Worm (Caenorhabditis elegans) whole organism, mixed stage, embryonic: ENCODE measurements around the gene copb-1.

Experiments
- ceh-43 ChIP-seq: fragments of 200-800 bp; sonication (Bioruptor generic); optimal IDR thresholded peaks from 2 replicates; lab custom pipeline; 2018; ENCODE audit warnings: mild to moderate bottlenecking, missing genetic modification characterization, moderate library complexity, missing compliant biosample characterization
- ces-1 ChIP-seq: fragments of 150-350 bp; optimal IDR thresholded peaks from 2 replicates; lab custom pipeline; 2014; ENCODE audit warnings: missing biosample characterization, missing genetic modification reagents, missing genetic modification characterization
- cnd-1 ChIP-seq: fragments of 200-800 bp; sonication (Bioruptor generic); optimal IDR thresholded peaks from 2 replicates; lab custom pipeline; 2018; ENCODE audit warnings: mild to moderate bottlenecking, missing genetic modification characterization, missing compliant biosample characterization
- elt-1 ChIP-seq: sonication (generic microtip); optimal IDR thresholded peaks from 2 replicates; lab custom pipeline; 2017; ENCODE audit warnings: missing genetic modification characterization, mild to moderate bottlenecking, missing compliant biosample characterization, antibody characterized with exemption, moderate library complexity, borderline replicate concordance; ENCODE audit not compliant: insufficient read depth
- lin-13 ChIP-seq: fragments of 150-350 bp; optimal IDR thresholded peaks from 2 replicates; lab custom pipeline; 2014; ENCODE audit warnings: missing biosample characterization, missing genetic modification characterization
- lsy-2 ChIP-seq: fragments of 150-350 bp; optimal IDR thresholded peaks from 2 replicates; lab custom pipeline; 2014; ENCODE audit warnings: missing biosample characterization, missing genetic modification characterization
- mab-5 ChIP-seq: fragments of 150-350 bp; optimal IDR thresholded peaks from 2 replicates; lab custom pipeline; 2014; ENCODE audit warnings: missing biosample characterization, missing genetic modification characterization
- mep-1 ChIP-seq: fragments of 150-350 bp; optimal IDR thresholded peaks from 2 replicates; lab custom pipeline; 2017; ENCODE audit warnings: missing biosample characterization, missing genetic modification reagents, missing genetic modification characterization, inconsistent platforms
- nhr-12 ChIP-seq: fragments of 150-350 bp; optimal IDR thresholded peaks from 2 replicates; lab custom pipeline; 2014; ENCODE audit warnings: missing biosample characterization, missing genetic modification characterization
- pha-4 ChIP-seq: fragments of 150-350 bp; optimal IDR thresholded peaks from 2 replicates; lab custom pipeline; 2018; ENCODE audit warnings: missing biosample characterization, missing genetic modification reagents, missing genetic modification characterization
- snpc-4 ChIP-seq: fragments of 150-350 bp; optimal IDR thresholded peaks from 2 replicates; lab custom pipeline; 2014; ENCODE audit warnings: missing biosample characterization, missing genetic modification characterization
- unc-120 ChIP-seq: sonication (generic microtip); optimal IDR thresholded peaks from 2 replicates; lab custom pipeline; 2017; ENCODE audit warnings: missing genetic modification characterization, missing compliant biosample characterization; ENCODE audit not compliant: poor library complexity, severe bottlenecking

DNA sequence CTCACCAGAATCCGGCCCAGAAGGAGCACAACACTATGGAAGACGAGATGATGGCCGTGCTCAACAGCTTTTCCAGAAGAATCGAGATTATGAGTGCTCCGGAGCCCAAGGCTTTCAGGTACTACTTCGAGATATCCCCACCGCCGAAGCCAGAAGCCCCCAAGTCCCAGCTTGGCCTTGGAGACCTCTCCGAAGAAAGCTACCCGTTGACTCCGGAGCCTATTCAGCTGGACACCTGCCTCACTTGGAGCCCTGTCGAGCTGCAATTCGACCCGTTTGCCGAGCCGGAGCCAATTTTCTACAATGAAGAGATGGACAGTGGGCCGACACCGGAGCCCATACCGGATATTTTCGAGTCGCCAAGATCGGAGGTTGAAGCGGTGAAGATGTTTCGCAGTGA is 17.0 kb upstream of the copb-1 start:
- TF ChIP-seq ces-1 (GFP tag; lab: Kevin White, UChicago) = no peak
- TF ChIP-seq mab-5 (tag; lab: Kevin White, UChicago) = no peak
- TF ChIP-seq snpc-4 = no peak
- TF ChIP-seq nhr-12 = no peak
- no peak for TF ChIP-seq ceh-43
- TF ChIP-seq lsy-2 (tag; lab: Kevin White, UChicago) = no peak
- TF ChIP-seq unc-120 (tag; lab: Kevin White, UChicago) = no peak
- TF ChIP-seq cnd-1 (tag; lab: Kevin White, UChicago) = no peak
- no peak for TF ChIP-seq mep-1 (tag; lab: Kevin White, UChicago)
- no peak for TF ChIP-seq elt-1 (tag; lab: Kevin White, UChicago)
- no peak for TF ChIP-seq lin-13 (tag; lab: Kevin White, UChicago)
- TF ChIP-seq pha-4 (tag; lab: Kevin White, UChicago) = no peak
